Fruit fly (Drosophila melanogaster) whole organism, adult: ENCODE measurements around the gene CycC.

ENCODE experiments used
- CG11617 ChIP-seq: fragments of 200-800 bp; sonication (Bioruptor generic); optimal IDR thresholded peaks from 2 replicates; lab custom pipeline; 2017; ENCODE audit warnings: mild to moderate bottlenecking, missing biosample characterization, missing genetic modification reagents, missing genetic modification characterization
- CG12768 ChIP-seq: fragments of 200-800 bp; sonication (Bioruptor generic); optimal IDR thresholded peaks from 2 replicates; lab custom pipeline; 2017; ENCODE audit warnings: missing biosample characterization, missing genetic modification characterization, mild to moderate bottlenecking, moderate library complexity, missing genetic modification reagents
- CG14711 ChIP-seq: fragments of 200-800 bp; sonication (Bioruptor generic); optimal IDR thresholded peaks from 2 replicates; lab custom pipeline; 2018; ENCODE audit warnings: missing biosample characterization, mild to moderate bottlenecking, missing genetic modification characterization, moderate library complexity
- CG1620 ChIP-seq: fragments of 200-800 bp; sonication (Bioruptor generic); optimal IDR thresholded peaks from 2 replicates; lab custom pipeline; 2016; ENCODE audit warnings: missing biosample characterization, missing genetic modification characterization
- CG33017 ChIP-seq: fragments of 200-800 bp; sonication (Bioruptor generic); optimal IDR thresholded peaks from 2 replicates; lab custom pipeline; 2018; ENCODE audit warnings: missing biosample characterization, mild to moderate bottlenecking, missing genetic modification characterization, moderate library complexity
- CG5204 ChIP-seq: fragments of 200-800 bp; sonication (Bioruptor generic); optimal IDR thresholded peaks from 2 replicates; lab custom pipeline; 2016; ENCODE audit warnings: missing biosample characterization, missing genetic modification characterization
- CG7045 ChIP-seq: fragments of 200-800 bp; sonication (Bioruptor generic); optimal IDR thresholded peaks from 2 replicates; lab custom pipeline; 2017; ENCODE audit warnings: missing biosample characterization, mild to moderate bottlenecking, missing genetic modification characterization
- CG7101 ChIP-seq: fragments of 200-800 bp; sonication (Bioruptor generic); optimal IDR thresholded peaks from 2 replicates; lab custom pipeline; 2018; ENCODE audit warnings: missing biosample characterization, mild to moderate bottlenecking, missing genetic modification characterization, moderate library complexity
- Clk ChIP-seq: fragments of 200-800 bp; sonication (Bioruptor generic); optimal IDR thresholded peaks from 2 replicates; lab custom pipeline; 2017; ENCODE audit warnings: missing biosample characterization, missing genetic modification characterization
- Crg-1 ChIP-seq: fragments of 200-800 bp; sonication (Bioruptor generic); optimal IDR thresholded peaks from 2 replicates; lab custom pipeline; 2016; ENCODE audit warnings: missing biosample characterization, missing genetic modification characterization
- Hr96 ChIP-seq: fragments of 200-800 bp; sonication (Bioruptor generic); optimal IDR thresholded peaks from 2 replicates; lab custom pipeline; 2016; ENCODE audit warnings: missing biosample characterization, missing genetic modification characterization
- Mnt ChIP-seq: fragments of 200-800 bp; sonication (Bioruptor generic); optimal IDR thresholded peaks from 2 replicates; lab custom pipeline; 2016; ENCODE audit warnings: missing biosample characterization, mild to moderate bottlenecking, missing genetic modification characterization
- bab1 ChIP-seq: fragments of 200-800 bp; sonication (Bioruptor generic); optimal IDR thresholded peaks from 3 replicates; lab custom pipeline; 2019; ENCODE audit warnings: missing biosample characterization, mild to moderate bottlenecking, missing genetic modification characterization, moderate library complexity
- cic ChIP-seq: fragments of 200-800 bp; sonication (Bioruptor generic); optimal IDR thresholded peaks from 2 replicates; lab custom pipeline; 2017; ENCODE audit warnings: missing biosample characterization, mild to moderate bottlenecking, missing genetic modification characterization, moderate library complexity
- cnc ChIP-seq, 2 experiments: fragments of >200 bp; optimal IDR thresholded peaks; 2 replicates each; lab custom pipeline; 2017
- kay ChIP-seq: fragments of 200-800 bp; sonication (Bioruptor generic); peaks from one replicate; lab custom pipeline; 2016; ENCODE audit warnings: missing biosample characterization, missing genetic modification characterization, borderline replicate concordance
- ovo ChIP-seq: fragments of 200-800 bp; sonication (Bioruptor generic); optimal IDR thresholded peaks from 2 replicates; lab custom pipeline; 2016; ENCODE audit warnings: missing biosample characterization, missing genetic modification characterization
- pad ChIP-seq: fragments of 200-800 bp; sonication (Bioruptor generic); optimal IDR thresholded peaks from 3 replicates; lab custom pipeline; 2017; ENCODE audit warnings: missing biosample characterization, missing genetic modification characterization, mild to moderate bottlenecking, moderate library complexity, missing genetic modification reagents
- tj ChIP-seq: fragments of 200-800 bp; sonication (Bioruptor generic); optimal IDR thresholded peaks from 3 replicates; lab custom pipeline; 2017; ENCODE audit warnings: missing biosample characterization, mild to moderate bottlenecking, missing genetic modification characterization, moderate library complexity
- toe ChIP-seq: fragments of 200-800 bp; sonication (Bioruptor generic); optimal IDR thresholded peaks from 2 replicates; lab custom pipeline; 2016; ENCODE audit warnings: missing biosample characterization, missing genetic modification characterization

The CycC gene

dm6 chr3R:14853767-14854191 is 36.2 kb downstream of the CycC start:
- TF ChIP-seq cnc (optimal IDR thresholded peaks at IDR 0.05; lab: Kevin White, UChicago): no peak
- TF ChIP-seq Crg-1 (GFP tag; lab: Kevin White, UChicago): peak; percentile 71
- TF ChIP-seq bab1 (GFP tag; lab: Kevin White, UChicago): peak; percentile 7
- no peak for TF ChIP-seq toe (GFP tag; lab: Kevin White, UChicago)
- TF ChIP-seq cic (GFP tag; lab: Kevin White, UChicago): peak; percentile 63
- TF ChIP-seq Hr96: no peak
- peak; percentile 21 for TF ChIP-seq Mnt (GFP tag; lab: Kevin White, UChicago)
- TF ChIP-seq CG33017: peak; percentile 74
- TF ChIP-seq pad (GFP tag; lab: Kevin White, UChicago): peak; percentile 40
- TF ChIP-seq CG12768 (GFP tag; lab: Kevin White, UChicago): peak; percentile 60
- TF ChIP-seq Clk: no peak
- TF ChIP-seq CG14711 (tag; lab: Kevin White, UChicago): peak; percentile 10
- TF ChIP-seq CG7101 (tag; lab: Kevin White, UChicago): peak; percentile 32
- TF ChIP-seq CG5204 (GFP tag; lab: Kevin White, UChicago): peak; percentile 13
- peak; percentile 46 for TF ChIP-seq CG11617 (GFP tag; lab: Kevin White, UChicago)
- peak; percentile 43 for TF ChIP-seq CG7045 (GFP tag; lab: Kevin White, UChicago)

dm6 chr3R:14852610-14853009 is 37.4 kb downstream of the CycC start:
- TF ChIP-seq tj (GFP tag; lab: Kevin White, UChicago) (peak; percentile 26), CG12768 (GFP tag; lab: Kevin White, UChicago) (no peak), Mnt (GFP tag; lab: Kevin White, UChicago) (no peak), CG33017 (no peak), bab1 (GFP tag; lab: Kevin White, UChicago) (no peak), Clk (no peak), CG7101 (tag; lab: Kevin White, UChicago) (no peak), CG7045 (GFP tag; lab: Kevin White, UChicago) (no peak)

- no peak for TF ChIP-seq bab1 (GFP tag; lab: Kevin White, UChicago)
These were observed 42.2 kb downstream of the CycC start for dm6 chr3R:14847844-14848243.

- no peak for TF ChIP-seq Clk
- no peak for TF ChIP-seq CG1620 (GFP tag; lab: Kevin White, UChicago)
- TF ChIP-seq bab1 (GFP tag; lab: Kevin White, UChicago): no peak
- TF ChIP-seq CG33017: no peak
- no peak for TF ChIP-seq CG7045 (GFP tag; lab: Kevin White, UChicago)
- TF ChIP-seq CG14711 (tag; lab: Kevin White, UChicago): no peak
- TF ChIP-seq CG11617 (GFP tag; lab: Kevin White, UChicago): no peak
- no peak for TF ChIP-seq kay
- no peak for TF ChIP-seq ovo (GFP tag; lab: Kevin White, UChicago)
These were observed 42.9 kb downstream of the CycC start for dm6 chr3R:14846924-14847599.

DNA sequence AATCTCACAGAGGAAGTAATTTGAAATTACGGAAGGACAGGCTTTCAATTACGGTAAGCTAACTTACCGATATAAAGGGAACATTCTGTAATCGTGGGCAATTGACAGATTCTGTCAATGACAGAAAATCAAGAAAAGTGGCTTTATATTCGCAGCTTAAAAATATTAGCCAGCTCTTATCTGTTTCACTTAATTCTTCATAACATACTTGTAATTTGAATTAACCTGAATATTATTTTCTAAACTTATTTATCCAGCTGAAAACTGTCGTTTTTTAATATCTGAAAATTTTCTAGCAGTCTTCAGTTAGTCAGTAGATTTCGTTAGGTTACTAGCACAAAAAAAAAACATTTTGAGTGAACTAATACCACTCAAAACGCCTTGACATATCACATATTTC is 45.3 kb downstream of the CycC start, which contains the start of gene CG3610:
Gene CG3610 (plus strand): TSS at position 301 of the 400 bp plus-strand sequence.
- no peak for TF ChIP-seq CG12768 (GFP tag; lab: Kevin White, UChicago)
- TF ChIP-seq CG5204 (GFP tag; lab: Kevin White, UChicago): no peak
- TF ChIP-seq CG14711 (tag; lab: Kevin White, UChicago): no peak
- no peak for TF ChIP-seq Hr96
- no peak for TF ChIP-seq ovo (GFP tag; lab: Kevin White, UChicago)
- TF ChIP-seq CG33017: no peak
- no peak for TF ChIP-seq cnc (optimal IDR thresholded peaks at IDR 0.05; lab: Kevin White, UChicago)
- TF ChIP-seq cic (GFP tag; lab: Kevin White, UChicago): no peak
- TF ChIP-seq Crg-1 (GFP tag; lab: Kevin White, UChicago): no peak
- TF ChIP-seq Clk: no peak
- no peak for TF ChIP-seq CG7045 (GFP tag; lab: Kevin White, UChicago)
- no peak for TF ChIP-seq CG1620 (GFP tag; lab: Kevin White, UChicago)
- TF ChIP-seq tj (GFP tag; lab: Kevin White, UChicago): no peak
- TF ChIP-seq Mnt (GFP tag; lab: Kevin White, UChicago): no peak
- TF ChIP-seq CG11617 (GFP tag; lab: Kevin White, UChicago): no peak
